Worm (Caenorhabditis elegans): Measurements from ENCODE around the gene nduc-2.

DNA sequence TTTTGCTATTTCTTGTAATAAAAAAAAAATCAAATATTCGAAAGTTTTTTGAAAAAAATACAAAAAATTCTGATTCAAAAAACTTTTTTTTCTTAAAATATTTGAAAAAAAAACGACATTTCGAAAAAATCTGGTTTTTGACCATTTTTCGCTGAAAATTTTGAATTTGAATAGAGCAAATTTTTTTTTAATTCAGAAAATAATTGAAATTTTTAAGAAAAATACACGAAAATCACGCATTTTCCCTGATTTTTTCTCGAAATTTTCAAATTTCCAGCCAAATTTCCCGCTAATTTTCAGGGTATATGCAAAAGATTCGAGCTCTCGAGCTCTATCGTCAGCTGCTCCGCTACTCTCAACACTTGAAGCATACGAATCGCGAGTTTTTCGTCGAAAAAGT is 40.1 kb downstream of the nduc-2 start, which contains the start of gene Y71H2AM.1:
- TF ChIP-seq ces-1 (GFP tag; optimal IDR thresholded peaks at IDR 0.05) (no peak), fkh-8 (tag; optimal IDR thresholded peaks at IDR 0.05) (no peak), elt-3 (tag; optimal IDR thresholded peaks at IDR 0.05) (no peak), snpc-4 (tag; optimal IDR thresholded peaks at IDR 0.05) (no peak), C34B4.2 (tag; optimal IDR thresholded peaks at IDR 0.05) (no peak), nhr-11 (tag; optimal IDR thresholded peaks at IDR 0.05) (no peak)
